Fruit fly (Drosophila melanogaster) whole organism, embryonic: ENCODE measurements around the gene Dr.

ENCODE experiments used
- Blimp-1 ChIP-seq: fragments of 200-800 bp; sonication (Bioruptor generic); optimal IDR thresholded peaks from 3 replicates; lab custom pipeline; 2018; ENCODE audit warnings: missing biosample characterization, missing genetic modification characterization, mild to moderate bottlenecking, moderate library complexity, missing genetic modification reagents
- CG10209 ChIP-seq: fragments of 200-800 bp; sonication (Bioruptor generic); optimal IDR thresholded peaks from 3 replicates; lab custom pipeline; 2017; ENCODE audit warnings: missing biosample characterization, mild to moderate bottlenecking, missing genetic modification characterization, missing genetic modification reagents
- CG10654 ChIP-seq: fragments of 200-800 bp; sonication (Bioruptor generic); optimal IDR thresholded peaks from 2 replicates; lab custom pipeline; 2016; ENCODE audit warnings: missing biosample characterization, missing genetic modification characterization
- CG10959 ChIP-seq: fragments of 200-800 bp; sonication (Bioruptor generic); IDR thresholded peaks from 2 replicates; pipeline ENCODE4 v1.3.6; 2022; ENCODE audit warnings: missing biosample characterization, missing genetic modification characterization
- CG10979 ChIP-seq: fragments of 200-800 bp; sonication (Bioruptor generic); optimal IDR thresholded peaks from 2 replicates; lab custom pipeline; 2018; ENCODE audit warnings: missing biosample characterization, mild to moderate bottlenecking, missing genetic modification characterization, moderate library complexity
- CG14860 ChIP-seq: fragments of 200-800 bp; sonication (Bioruptor generic); IDR thresholded peaks from 3 replicates; pipeline ENCODE4 v1.3.6; 2022; ENCODE audit warnings: missing biosample characterization, missing genetic modification characterization; ENCODE audit not compliant: partially characterized antibody
- CG15073 ChIP-seq: fragments of 200-800 bp; sonication (Bioruptor generic); optimal IDR thresholded peaks from 2 replicates; lab custom pipeline; 2016; ENCODE audit warnings: missing biosample characterization, missing genetic modification characterization
- CG1603 ChIP-seq: fragments of 200-800 bp; sonication (Bioruptor generic); optimal IDR thresholded peaks from 2 replicates; lab custom pipeline; 2019; ENCODE audit warnings: missing biosample characterization, mild to moderate bottlenecking, missing genetic modification characterization, moderate library complexity
- CG16815 ChIP-seq: fragments of 200-800 bp; sonication (Bioruptor generic); optimal IDR thresholded peaks from 3 replicates; lab custom pipeline; 2017; ENCODE audit warnings: missing biosample characterization, mild to moderate bottlenecking, missing genetic modification characterization
- CG17328 ChIP-seq: fragments of 200-800 bp; sonication (Bioruptor generic); IDR thresholded peaks from 2 replicates; pipeline ENCODE4 v1.3.6; 2022; ENCODE audit warnings: missing biosample characterization, missing genetic modification characterization
- CG17361 ChIP-seq: fragments of 200-800 bp; sonication (Bioruptor generic); IDR thresholded peaks from 3 replicates; pipeline ENCODE4 v1.3.6; 2022; ENCODE audit warnings: missing biosample characterization, missing genetic modification characterization
- CG17829 ChIP-seq: fragments of 200-800 bp; optimal IDR thresholded peaks from 2 replicates; lab custom pipeline; 2019; ENCODE audit warnings: missing biosample characterization, mild to moderate bottlenecking, missing genetic modification characterization, moderate library complexity
- CG18011 ChIP-seq: fragments of 200-800 bp; sonication (Bioruptor generic); optimal IDR thresholded peaks from 2 replicates; lab custom pipeline; 2017; ENCODE audit warnings: missing biosample characterization, missing genetic modification characterization, mild to moderate bottlenecking, moderate library complexity, missing genotype
- CG18262 ChIP-seq: fragments of 200-800 bp; optimal IDR thresholded peaks from 3 replicates; lab custom pipeline; 2019; ENCODE audit warnings: missing biosample characterization, mild to moderate bottlenecking, missing genetic modification characterization, moderate library complexity
- CG31224 ChIP-seq: fragments of 200-800 bp; sonication (Bioruptor generic); IDR thresholded peaks from 2 replicates; pipeline ENCODE4 v1.3.6; 2022; ENCODE audit warnings: missing biosample characterization, missing genetic modification characterization
- CG4730 ChIP-seq: fragments of 200-800 bp; sonication (Bioruptor generic); IDR thresholded peaks from 2 replicates; pipeline ENCODE4 v1.3.6; 2022; ENCODE audit warnings: missing biosample characterization, missing genetic modification characterization
- CG4854 ChIP-seq: fragments of 200-800 bp; sonication (Bioruptor generic); optimal IDR thresholded peaks from 2 replicates; lab custom pipeline; 2016; ENCODE audit warnings: missing biosample characterization, missing genetic modification characterization, inconsistent platforms
- CG8765 ChIP-seq: fragments of 200-800 bp; sonication (Bioruptor generic); IDR thresholded peaks from 2 replicates; pipeline ENCODE4 v1.3.6; 2022; ENCODE audit warnings: missing biosample characterization, missing genetic modification characterization
- CG8944 ChIP-seq: fragments of 200-800 bp; sonication (Bioruptor generic); optimal IDR thresholded peaks from 3 replicates; lab custom pipeline; 2016; ENCODE audit warnings: missing biosample characterization, missing genetic modification characterization
- CoRest ChIP-seq: fragments of 200-800 bp; sonication (Bioruptor generic); optimal IDR thresholded peaks from 3 replicates; lab custom pipeline; 2018; ENCODE audit warnings: missing biosample characterization, mild to moderate bottlenecking, missing genetic modification characterization, moderate library complexity
- D ChIP-seq, 2 experiments: fragments of 200-800 bp in 1 of 2; fragments of >200 bp in 1 of 2; sonication (Bioruptor generic) in 1 of 2; optimal IDR thresholded peaks; 2 replicates in 1 of 2; 3 replicates in 1 of 2; lab custom pipeline; 2017; ENCODE audit warnings: mild to moderate bottlenecking in 1 of 2, missing biosample characterization in 1 of 2, missing genetic modification characterization in 1 of 2, missing genetic modification reagents in 1 of 2
- Dad ChIP-seq: fragments of 200-800 bp; sonication (Bioruptor generic); optimal IDR thresholded peaks from 3 replicates; lab custom pipeline; 2016; ENCODE audit warnings: missing biosample characterization, missing genetic modification characterization
- Deaf1 ChIP-seq: fragments of 200-800 bp; optimal IDR thresholded peaks from 3 replicates; lab custom pipeline; 2019; ENCODE audit warnings: missing biosample characterization, mild to moderate bottlenecking, missing genetic modification characterization, moderate library complexity
- Drgx ChIP-seq: fragments of 200-800 bp; sonication (Bioruptor generic); IDR thresholded peaks from 2 replicates; pipeline ENCODE4 v1.3.6; 2022; ENCODE audit warnings: missing biosample characterization, missing genetic modification characterization
- Hr51 ChIP-seq, 2 experiments: fragments of 200-800 bp; sonication (Bioruptor generic); optimal IDR thresholded peaks; 2 replicates in 1 of 2; 3 replicates in 1 of 2; lab custom pipeline; 2016 to 2018; ENCODE audit warnings: missing biosample characterization in 2 of 2, missing genetic modification characterization in 2 of 2, mild to moderate bottlenecking in 1 of 2, moderate library complexity in 1 of 2
- Mrtf ChIP-seq: fragments of 200-800 bp; sonication (Bioruptor generic); IDR thresholded peaks from 3 replicates; pipeline ENCODE4 v1.3.6; 2022; ENCODE audit warnings: missing biosample characterization, missing genetic modification characterization
- Pdp1 ChIP-seq, 2 experiments: fragments of 200-800 bp; sonication (Bioruptor generic); optimal IDR thresholded peaks; 3 replicates each; lab custom pipeline; 2016; ENCODE audit warnings: missing biosample characterization in 2 of 2, missing genetic modification characterization in 2 of 2, mild to moderate bottlenecking in 1 of 2, moderate library complexity in 1 of 2
- Xrp1 ChIP-seq: fragments of 200-800 bp; sonication (Bioruptor generic); IDR thresholded peaks from 2 replicates; pipeline ENCODE4 v1.3.6; 2022; ENCODE audit warnings: missing biosample characterization, missing genetic modification characterization
- amos ChIP-seq: fragments of 200-800 bp; sonication (Bioruptor generic); IDR thresholded peaks from 2 replicates; pipeline ENCODE4 v1.3.6; 2022; ENCODE audit warnings: missing biosample characterization, missing genetic modification characterization; ENCODE audit not compliant: partially characterized antibody
- da ChIP-seq: fragments of 200-800 bp; sonication (Bioruptor generic); optimal IDR thresholded peaks from 2 replicates; lab custom pipeline; 2016; ENCODE audit warnings: missing biosample characterization, missing genetic modification characterization
- dimm ChIP-seq: fragments of 200-800 bp; sonication (Bioruptor generic); IDR thresholded peaks from 2 replicates; pipeline ENCODE4 v1.3.6; 2022; ENCODE audit warnings: missing biosample characterization, missing genetic modification characterization
- dmrt11E ChIP-seq: fragments of 200-800 bp; sonication (Bioruptor generic); optimal IDR thresholded peaks from 3 replicates; lab custom pipeline; 2018; ENCODE audit warnings: missing biosample characterization, mild to moderate bottlenecking, missing genetic modification characterization, moderate library complexity
- fd96Cb ChIP-seq: fragments of 200-800 bp; sonication (Bioruptor generic); optimal IDR thresholded peaks from 2 replicates; lab custom pipeline; 2018; ENCODE audit warnings: missing biosample characterization, mild to moderate bottlenecking, missing genetic modification characterization, moderate library complexity
- gfzf ChIP-seq: fragments of 200-800 bp; sonication (Bioruptor generic); optimal IDR thresholded peaks from 2 replicates; lab custom pipeline; 2016; ENCODE audit warnings: missing biosample characterization, mild to moderate bottlenecking, missing genetic modification characterization, moderate library complexity
- nmo ChIP-seq: fragments of 200-800 bp; sonication (Bioruptor generic); optimal IDR thresholded peaks from 2 replicates; lab custom pipeline; 2018; ENCODE audit warnings: missing biosample characterization, mild to moderate bottlenecking, missing genetic modification characterization, moderate library complexity
- otp ChIP-seq: fragments of 200-800 bp; sonication (Bioruptor generic); IDR thresholded peaks from 3 replicates; pipeline ENCODE4, ENCODE4 v1.3.6; 2022; ENCODE audit warnings: missing biosample characterization, missing genetic modification characterization
- pan ChIP-seq, 4 experiments: fragments of >200 bp in 3 of 4; fragments of 200-800 bp in 1 of 4; sonication (Bioruptor generic) in 1 of 4; optimal IDR thresholded peaks in 3 of 4; IDR thresholded peaks in 1 of 4; 2 replicates each; pipeline versions ENCODE4 v1.3.6 to Lab custom; 2017 to 2022; ENCODE audit warnings: missing biosample characterization in 2 of 4, missing genetic modification characterization in 2 of 4, mixed read lengths in 1 of 4
- prd ChIP-seq, 3 experiments: fragments of >200 bp in 2 of 3; fragments of 200-800 bp in 1 of 3; sonication (Bioruptor generic) in 1 of 3; optimal IDR thresholded peaks in 2 of 3; IDR thresholded peaks in 1 of 3; 2 replicates in 2 of 3; 3 replicates in 1 of 3; pipeline versions ENCODE4 v1.3.6 to Lab custom; 2017 to 2022; ENCODE audit warnings: missing biosample characterization in 1 of 3, missing genetic modification characterization in 1 of 3
- pros ChIP-seq: fragments of 200-800 bp; sonication (Bioruptor generic); optimal IDR thresholded peaks from 3 replicates; lab custom pipeline; 2019; ENCODE audit warnings: missing biosample characterization, mild to moderate bottlenecking, missing genetic modification characterization, moderate library complexity
- row ChIP-seq: fragments of 200-800 bp; sonication (Bioruptor generic); IDR thresholded peaks from 3 replicates; pipeline ENCODE4 v1.3.6; 2022; ENCODE audit warnings: missing biosample characterization, missing genetic modification characterization
- sim ChIP-seq: fragments of 200-800 bp; sonication (Bioruptor generic); IDR thresholded peaks from 2 replicates; pipeline ENCODE4 v1.3.6; 2022; ENCODE audit warnings: missing biosample characterization, missing genetic modification characterization
- sqz ChIP-seq: fragments of 200-800 bp; sonication (Bioruptor generic); optimal IDR thresholded peaks from 3 replicates; lab custom pipeline; 2018; ENCODE audit warnings: missing biosample characterization, mild to moderate bottlenecking, missing genetic modification characterization
- tio ChIP-seq: fragments of 200-800 bp; sonication (Bioruptor generic); optimal IDR thresholded peaks from 2 replicates; lab custom pipeline; 2017; ENCODE audit warnings: missing biosample characterization, missing genetic modification characterization, inconsistent platforms
- zfh1 ChIP-seq: fragments of 200-800 bp; sonication (Bioruptor generic); IDR thresholded peaks from 3 replicates; pipeline ENCODE4 v1.3.6; 2022; ENCODE audit warnings: missing biosample characterization, missing genetic modification characterization

Gene Dr

DNA sequence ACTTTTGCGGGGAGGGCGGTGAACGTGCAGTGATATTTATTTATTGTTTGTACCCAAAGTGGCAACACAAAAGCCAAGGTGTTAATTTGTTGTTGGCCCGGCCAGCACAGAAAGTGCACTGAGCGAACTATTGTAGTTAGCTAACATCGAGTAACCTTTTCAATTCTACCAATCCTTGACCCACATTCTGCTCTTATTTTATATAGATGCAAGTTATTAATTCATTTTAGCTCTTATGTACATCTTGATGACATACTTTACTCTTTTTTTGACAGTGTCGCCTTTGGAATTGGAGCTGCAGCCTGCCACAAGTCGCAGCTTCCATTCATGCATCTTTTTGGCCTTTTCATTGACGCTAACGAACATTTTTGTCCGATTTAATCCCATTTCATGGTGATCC is 17.8 kb upstream of the Dr start:
- TF ChIP-seq Drgx (GFP tag; lab: Robert Waterston, UW): peak; percentile 33; the same call in 1 of the 2 replicates
- TF ChIP-seq otp: 0 out of 3 replicates have a peak, but pooled peaks have one; percentile 22
- no peak for TF ChIP-seq Pdp1 (GFP tag; optimal IDR thresholded peaks at IDR 0.05; lab: Kevin White, UChicago)

DNA sequence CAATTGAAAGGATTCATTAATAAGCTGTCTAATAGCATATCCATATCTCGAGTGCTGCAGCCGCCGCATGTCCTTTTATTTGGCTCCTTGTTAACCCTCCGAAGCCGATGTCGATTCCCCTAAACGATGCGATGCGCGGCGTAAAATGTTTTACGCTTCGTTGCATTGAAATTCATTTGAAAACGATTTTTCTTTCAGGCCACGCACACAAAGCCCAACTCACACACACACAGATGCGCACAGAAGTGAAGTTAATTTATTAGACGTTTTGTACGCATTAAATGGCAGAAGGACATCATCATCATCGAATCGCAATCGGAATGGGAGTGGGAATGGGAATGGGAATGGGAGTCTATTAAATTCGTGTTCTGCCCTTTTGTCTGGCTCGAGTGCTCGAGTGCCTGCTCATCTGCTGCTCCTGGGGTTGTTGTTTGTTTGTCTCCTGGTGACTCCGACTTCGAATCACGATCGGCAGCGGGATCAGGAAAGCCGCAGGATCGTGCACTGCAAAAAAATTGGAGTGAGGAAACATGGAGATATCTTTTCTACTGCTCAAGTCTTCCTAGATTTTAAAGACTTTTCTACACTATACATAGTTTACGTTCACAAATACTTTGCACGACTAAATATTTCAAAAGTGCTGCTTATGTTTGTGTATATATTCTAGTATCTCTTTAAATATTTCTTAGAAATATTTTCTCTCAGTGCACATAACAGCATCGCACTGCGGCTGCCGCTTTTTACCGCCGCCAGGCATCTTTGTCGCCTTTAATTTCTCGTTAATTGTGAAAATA is 15.0 kb upstream of the Dr start:
- TF ChIP-seq row (GFP tag; lab: Robert Waterston, UW) (peak; percentile 47; the same call in 2 of the 3 replicates), CG1603 (tag; lab: Kevin White, UChicago) (peak; percentile 4), zfh1 (0 out of 3 replicates have a peak, but pooled peaks have one; percentile 42), Mrtf (GFP tag; lab: Robert Waterston, UW) (no peak), Dad (GFP tag; lab: Kevin White, UChicago) (no peak), CG8765 (GFP tag; lab: Robert Waterston, UW) (peak; percentile 50; the same call in 1 of the 2 replicates), D (optimal IDR thresholded peaks at IDR 0.05; lab: Kevin White, UChicago) (no peak), D (GFP tag; optimal IDR thresholded peaks at IDR 0.05; lab: Kevin White, UChicago) (peak; percentile 41), CoRest (tag; lab: Kevin White, UChicago) (peak; percentile 23), CG17361 (GFP tag; lab: Robert Waterston, UW) (peak; percentile 29; the same call in 1 of the 3 replicates), Deaf1 (tag; lab: Kevin White, UChicago) (no peak), CG18011 (no peak), CG10654 (GFP tag; lab: Kevin White, UChicago) (no peak), nmo (GFP tag; lab: Kevin White, UChicago) (peak; percentile 20), CG17328 (0 out of 2 replicates have a peak, but pooled peaks have one; percentile 26), CG17829 (tag; lab: Kevin White, UChicago) (peak; percentile 41), gfzf (no peak), CG4730 (no peak), pros (GFP tag; lab: Kevin White, UChicago) (peak; percentile 60), CG16815 (GFP tag; lab: Kevin White, UChicago) (peak; percentile 44), dmrt11E (tag; lab: Kevin White, UChicago) (peak; percentile 70), amos (GFP tag; lab: Robert Waterston, UW) (no peak), CG10959 (GFP tag; lab: Robert Waterston, UW) (peak; percentile 39; the same call in 1 of the 2 replicates), Xrp1 (GFP tag; lab: Robert Waterston, UW) (peak; percentile 62; the same call in 1 of the 2 replicates), da (GFP tag; lab: Kevin White, UChicago) (no peak), CG10979 (peak; percentile 71), pan (optimal IDR thresholded peaks at IDR 0.05; lab: Kevin White, UChicago) (no peak), pan (GFP tag; optimal IDR thresholded peaks at IDR 0.05 in 1 of 2, IDR thresholded peaks at IDR 0.05 in 1 of 2) (no peak), Hr51 (GFP tag; optimal IDR thresholded peaks at IDR 0.05; lab: Kevin White, UChicago) (no peak), Blimp-1 (GFP tag; lab: Kevin White, UChicago) (peak; percentile 3), CG4854 (GFP tag; lab: Kevin White, UChicago) (no peak), sqz (GFP tag; lab: Kevin White, UChicago) (no peak), prd (optimal IDR thresholded peaks at IDR 0.05; lab: Kevin White, UChicago) (no peak), prd (GFP tag; IDR thresholded peaks at IDR 0.05; lab: Robert Waterston, UW) (peak; percentile 48; the same call in 1 of the 3 replicates), dimm (GFP tag; lab: Robert Waterston, UW) (no peak), CG31224 (no peak), fd96Cb (peak; percentile 15), CG15073 (GFP tag; lab: Kevin White, UChicago) (no peak), CG10209 (GFP tag; lab: Kevin White, UChicago) (no peak), CG8944 (GFP tag; lab: Kevin White, UChicago) (no peak), CG14860 (GFP tag; lab: Robert Waterston, UW) (no peak), sim (no peak), tio (GFP tag; lab: Kevin White, UChicago) (peak; percentile 4), CG18262 (tag; lab: Kevin White, UChicago) (peak; percentile 64)
